Worm (Caenorhabditis elegans) whole organism, early embryonic: ENCODE results near the gene ech-9.

Source experiments
- B0310.2 ChIP-seq: sonication (generic microtip); optimal IDR thresholded peaks from 2 replicates; lab custom pipeline; 2016; ENCODE audit warnings: mild to moderate bottlenecking, missing genetic modification characterization, missing compliant biosample characterization
- aly-1 ChIP-seq: sonication (generic microtip); optimal IDR thresholded peaks from 2 replicates; lab custom pipeline; 2016; ENCODE audit warnings: missing genetic modification characterization, missing compliant biosample characterization
- ama-1 ChIP-seq: fragments of 150-350 bp; optimal IDR thresholded peaks from 2 replicates; lab custom pipeline; 2014
- ceh-36 ChIP-seq: sonication (generic microtip); optimal IDR thresholded peaks from 2 replicates; lab custom pipeline; 2016; ENCODE audit warnings: missing genetic modification characterization, inconsistent platforms, missing compliant biosample characterization
- ets-7 ChIP-seq: sonication (generic microtip); optimal IDR thresholded peaks from 2 replicates; lab custom pipeline; 2016; ENCODE audit warnings: missing genotype, missing genetic modification characterization, missing compliant biosample characterization
- hmg-4 ChIP-seq: fragments of 200-800 bp; sonication (Bioruptor generic); optimal IDR thresholded peaks from 2 replicates; lab custom pipeline; 2018; ENCODE audit warnings: mild to moderate bottlenecking, missing genetic modification characterization, missing compliant biosample characterization
- hnd-1 ChIP-seq: sonication (generic microtip); optimal IDR thresholded peaks from 2 replicates; lab custom pipeline; 2016; ENCODE audit warnings: missing genetic modification characterization, missing compliant biosample characterization
- scrt-1 ChIP-seq: fragments of 200-800 bp; sonication (Bioruptor generic); IDR thresholded peaks from 2 replicates; pipeline ENCODE4 v1.3.6; 2022; ENCODE audit warnings: missing genetic modification characterization, missing compliant biosample characterization
- sea-1 ChIP-seq: fragments of 200-800 bp; sonication (Bioruptor generic); conservative IDR thresholded peaks from 2 replicates; pipeline ENCODE4 v1.3.6; 2022; ENCODE audit warnings: missing genetic modification characterization, missing compliant biosample characterization

ce11 chrIV:10252886-10253639 is 17.9 kb upstream of the ech-9 start:
- TF ChIP-seq ama-1: no peak
- TF ChIP-seq sea-1 (GFP tag; lab: Robert Waterston, UW): no peak
- TF ChIP-seq hnd-1 (tag; lab: Kevin White, UChicago): no peak
- no peak for TF ChIP-seq hmg-4 (GFP tag; lab: Kevin White, UChicago)
- no peak for TF ChIP-seq aly-1 (tag; lab: Kevin White, UChicago)
- no peak for TF ChIP-seq B0310.2 (tag; lab: Kevin White, UChicago)
- no peak for TF ChIP-seq scrt-1
- no peak for TF ChIP-seq ets-7
- no peak for TF ChIP-seq ceh-36 (tag; lab: Kevin White, UChicago)
